Worm (Caenorhabditis elegans): ENCODE results near the gene F59B2.12.

Gene F59B2.12

ce11 chrIII:9060267-9060666, 42.9 kb downstream of the F59B2.12 start:
- TF ChIP-seq ref-1 (GFP tag; conservative IDR thresholded peaks at IDR 0.05) (no peak), tab-1 (GFP tag; IDR thresholded peaks at IDR 0.05) (no peak), med-1 (GFP tag; optimal IDR thresholded peaks at IDR 0.05; ENCODE audit: insufficient read depth) (no peak), T22C8.4 (GFP tag; IDR thresholded peaks at IDR 0.05) (no peak)

- TF ChIP-seq tab-1 (GFP tag; IDR thresholded peaks at IDR 0.05) (no peak), klf-2 (GFP tag; conservative IDR thresholded peaks at IDR 0.05) (no peak), cog-1 (tag; optimal IDR thresholded peaks at IDR 0.05) (no peak), ztf-29 (GFP tag; IDR thresholded peaks at IDR 0.05) (no peak)
Observed at ce11 chrIII:9069712-9070111, 52.3 kb downstream of the F59B2.12 start.

Measured in whole organism, midembryonic.